Fruit fly (Drosophila melanogaster): Measurements from ENCODE around the gene CG7653.

CG7653 gene

DNA sequence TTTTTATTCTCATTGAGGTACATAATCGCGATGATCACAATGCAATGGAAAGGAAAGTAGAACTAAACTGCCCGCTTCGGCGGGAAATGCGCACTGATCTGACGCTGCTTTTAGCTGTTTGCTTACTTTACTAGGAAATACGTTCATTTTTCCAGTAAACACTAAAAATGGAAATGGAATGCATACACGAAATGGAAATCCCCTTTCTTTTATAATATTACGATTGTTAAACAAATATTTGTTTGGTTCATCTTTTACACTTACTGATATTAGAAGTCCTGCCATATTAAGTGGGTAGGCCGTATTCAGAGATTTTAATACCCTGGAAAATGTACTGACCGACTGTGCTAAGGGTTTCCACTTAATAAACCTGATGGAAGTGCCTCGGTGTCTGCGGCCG, 20.5 kb upstream of the CG7653 start, which contains the start of gene CG31823:
Gene CG31823, minus strand, starts transcription at position 101 of the 400 bp plus-strand sequence.
- no peak for TF ChIP-seq CG17801 (GFP tag; optimal IDR thresholded peaks at IDR 0.05; ENCODE audit: partially characterized antibody)

DNA sequence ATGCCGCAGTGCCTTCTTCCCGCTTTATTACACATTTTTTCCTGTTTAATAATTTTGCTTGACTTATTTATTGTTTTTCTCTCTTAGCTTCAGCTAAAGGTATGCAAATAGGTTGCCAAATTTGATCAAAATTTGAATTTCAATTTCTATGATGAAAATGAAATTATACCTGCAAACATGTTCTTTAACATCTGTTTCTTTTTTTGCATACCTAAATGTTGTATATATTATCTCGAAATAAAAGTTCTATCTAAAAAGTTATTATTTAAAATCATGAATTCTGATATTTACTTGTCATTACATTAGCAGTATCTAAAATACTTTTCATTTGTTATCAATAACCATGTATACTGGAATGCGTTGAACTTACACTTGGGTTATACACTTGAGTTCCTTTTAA, 15.2 kb upstream of the CG7653 start, which contains the start of gene CG31735:
Gene CG31735, plus strand, starts transcription at position 301 of the 400 bp plus-strand sequence.
- no peak for TF ChIP-seq CG17801 (GFP tag; optimal IDR thresholded peaks at IDR 0.05; ENCODE audit: partially characterized antibody)

DNA sequence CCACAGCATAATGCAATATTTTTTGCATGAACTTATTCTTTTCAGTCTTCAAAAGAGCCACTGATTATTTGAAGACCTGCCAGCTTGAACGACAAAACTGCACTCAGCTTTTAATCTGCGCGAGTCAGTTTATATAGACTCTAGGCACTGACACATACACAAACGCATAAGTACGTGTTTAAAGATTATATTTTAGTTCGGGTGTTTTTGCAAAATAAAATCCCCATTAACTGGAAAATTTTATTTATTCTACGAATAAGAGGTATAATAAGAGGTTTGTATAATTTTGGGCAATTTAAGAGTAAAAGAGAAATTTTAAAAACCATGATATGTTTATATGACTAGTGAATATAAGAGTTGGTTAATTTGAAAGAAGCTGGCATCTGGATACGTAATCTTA, 13.8 kb upstream of the CG7653 start, which contains the start of gene Tep1:
Gene Tep1, minus strand, starts transcription at position 101 of the 400 bp plus-strand sequence.
- TF ChIP-seq CG17801 (GFP tag; optimal IDR thresholded peaks at IDR 0.05; ENCODE audit: partially characterized antibody) = no peak

DNA sequence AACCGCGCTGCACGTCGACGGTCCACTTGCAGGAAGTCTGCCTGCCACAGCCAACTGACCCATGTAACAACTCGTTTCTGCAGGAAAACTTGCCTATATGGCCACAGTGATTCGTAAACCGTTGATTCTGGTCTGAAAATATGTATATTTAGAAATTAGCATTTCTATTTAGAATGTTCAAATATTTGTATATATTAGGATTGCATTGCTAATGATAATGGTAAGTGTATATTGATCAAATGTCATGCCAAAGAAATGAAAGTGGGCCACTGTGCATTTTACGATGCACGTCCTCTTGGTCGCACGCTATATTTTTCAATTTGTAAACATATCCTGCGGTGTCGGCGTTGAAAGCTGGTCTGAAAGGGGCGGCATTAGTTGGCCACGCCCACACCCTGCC, 6.2 kb upstream of the CG7653 start:
- TF ChIP-seq CG17801 (GFP tag; optimal IDR thresholded peaks at IDR 0.05; ENCODE audit: partially characterized antibody) = no peak

DNA sequence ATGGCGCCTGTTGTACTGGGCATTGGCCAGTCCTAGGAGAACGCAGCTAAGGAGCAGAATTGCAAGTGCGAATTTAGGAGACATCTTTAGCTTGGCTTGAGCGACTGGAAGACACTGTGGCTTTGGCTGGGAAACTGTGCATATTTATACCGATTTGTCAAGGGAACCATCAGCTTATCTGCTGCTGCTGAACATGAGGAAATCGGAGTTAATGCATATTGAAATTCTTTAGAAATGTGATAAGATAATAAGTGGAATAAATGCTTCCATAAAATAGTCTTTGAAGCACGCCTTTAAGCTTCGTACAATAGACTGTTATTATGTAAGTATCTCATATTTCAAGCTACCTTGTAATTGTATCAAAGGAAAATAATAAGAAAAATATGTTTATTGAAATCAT, 3.1 kb upstream of the CG7653 start, which contains the start of gene CG44475:
Gene CG44475, minus strand, starts transcription at position 101 of the 400 bp plus-strand sequence.
- TF ChIP-seq CG17801 (GFP tag; optimal IDR thresholded peaks at IDR 0.05; ENCODE audit: partially characterized antibody) = no peak

DNA sequence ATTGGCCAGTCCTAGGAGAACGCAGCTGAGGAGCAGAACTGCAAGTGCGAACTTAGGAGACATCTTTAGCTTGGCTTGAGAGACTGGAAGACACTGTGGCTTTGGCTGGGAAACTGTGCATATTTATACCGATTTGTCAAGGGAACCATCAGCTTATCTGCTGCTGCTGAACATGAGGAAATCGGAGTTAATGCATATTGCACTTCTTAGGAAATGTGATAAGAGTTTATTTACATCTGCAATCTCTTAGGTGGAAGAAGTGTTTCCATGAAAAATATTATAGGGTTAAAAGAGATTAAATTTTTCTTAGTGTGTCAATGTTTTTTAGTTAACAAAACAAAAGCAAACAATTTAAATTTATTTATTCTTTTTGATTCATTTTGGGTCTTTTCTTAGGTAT, 14.6 kb downstream of the CG7653 start, which contains the start of gene CG42792:
Gene CG42792, minus strand, starts transcription at position 101 of the 400 bp plus-strand sequence.
- TF ChIP-seq CG17801 (GFP tag; optimal IDR thresholded peaks at IDR 0.05; ENCODE audit: partially characterized antibody) = no peak

DNA sequence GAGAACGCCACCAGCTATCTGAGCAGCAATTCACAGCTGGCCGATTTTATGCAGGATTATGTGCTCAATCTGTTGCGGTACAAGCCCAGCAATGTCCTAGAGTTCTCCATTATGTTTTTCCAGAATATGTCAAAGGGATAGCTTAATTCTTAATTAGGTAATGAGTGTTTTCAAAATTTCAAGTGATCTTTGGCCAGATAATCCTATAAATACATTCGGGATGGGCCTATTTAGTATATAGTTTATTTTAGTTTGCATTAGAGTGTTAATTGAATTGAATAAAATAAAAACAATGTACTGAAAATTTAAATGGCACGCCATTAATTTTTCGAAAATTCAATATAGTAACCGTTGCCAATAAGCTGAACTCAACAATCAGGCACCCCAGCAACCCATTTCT, 26.1 kb downstream of the CG7653 start, which contains the start of gene Tektin-A:
Gene Tektin-A, plus strand, starts transcription at position 301 of the 400 bp plus-strand sequence.
- no peak for TF ChIP-seq CG17801 (GFP tag; optimal IDR thresholded peaks at IDR 0.05; ENCODE audit: partially characterized antibody)

DNA sequence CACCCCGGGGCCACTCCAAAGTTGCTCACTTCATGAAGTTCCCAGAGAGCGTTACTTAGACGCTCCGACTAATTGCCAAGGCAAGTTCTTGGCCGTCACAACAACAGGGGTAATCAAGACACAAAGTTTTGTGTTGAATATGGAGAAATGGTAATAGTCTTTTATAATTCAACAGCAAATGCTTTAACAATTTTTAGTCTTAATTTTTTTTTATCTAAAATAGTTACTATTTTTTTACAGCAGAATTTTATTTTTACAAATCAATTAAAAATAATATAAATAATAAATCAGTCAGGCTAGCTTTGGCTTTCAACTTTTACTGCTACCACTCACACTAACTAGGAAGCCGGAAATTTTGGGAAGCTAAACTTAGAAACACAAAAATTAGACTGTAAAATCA, 27.7 kb downstream of the CG7653 start, which contains the start of gene CG13243:
Gene CG13243, plus strand, starts transcription at position 301 of the 400 bp plus-strand sequence.
- no peak for TF ChIP-seq CG17801 (GFP tag; optimal IDR thresholded peaks at IDR 0.05; ENCODE audit: partially characterized antibody)

DNA sequence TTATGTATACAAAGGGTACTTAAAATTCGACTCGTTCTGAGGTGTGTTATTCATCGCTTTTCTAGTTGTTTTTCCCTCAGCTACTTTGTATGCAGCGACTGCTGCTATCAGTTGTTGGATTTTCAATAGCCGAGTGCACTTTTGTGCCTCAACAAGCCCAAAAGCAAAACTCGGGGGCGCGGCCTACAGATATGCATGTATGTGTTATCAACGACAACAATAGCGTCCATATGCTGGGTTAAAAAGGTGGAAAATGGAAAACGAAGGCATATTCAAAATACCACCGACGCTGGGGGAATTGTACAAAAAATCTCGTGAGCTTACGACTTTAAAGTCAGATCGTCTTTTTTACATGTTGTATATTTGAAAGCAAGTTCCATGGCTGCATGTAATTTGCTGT, 33.4 kb downstream of the CG7653 start:
- no peak for TF ChIP-seq CG17801 (GFP tag; optimal IDR thresholded peaks at IDR 0.05; ENCODE audit: partially characterized antibody)

DNA sequence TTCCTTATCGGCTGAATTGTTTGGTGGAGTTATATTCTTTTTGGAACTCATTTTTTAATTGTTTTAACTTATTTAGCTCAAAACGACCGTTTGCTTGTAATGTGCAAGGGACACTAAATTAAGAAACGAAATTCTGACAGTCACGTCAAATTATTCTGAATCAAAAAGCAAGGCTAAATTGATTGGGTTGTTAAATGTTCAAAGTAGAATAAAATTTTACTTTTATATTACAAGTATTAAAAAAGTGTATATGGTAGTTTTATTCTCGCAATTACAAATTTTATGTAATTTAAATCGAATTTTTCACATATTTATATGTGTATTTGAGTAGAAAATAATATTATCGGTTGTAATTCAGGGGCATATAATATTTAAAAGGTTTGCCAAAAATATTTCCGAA, 44.4 kb downstream of the CG7653 start, which contains the start of gene CG18518:
Gene CG18518, minus strand, starts transcription at position 101 of the 400 bp plus-strand sequence.
- no peak for TF ChIP-seq CG17801 (GFP tag; optimal IDR thresholded peaks at IDR 0.05; ENCODE audit: partially characterized antibody)

Measured in ovary, adult (tissue).